Fruit fly (Drosophila melanogaster) whole organism, prepupa: Measurements from ENCODE around the gene mTerf3.

Source experiments
- CG10631 ChIP-seq: fragments of 200-800 bp; sonication (Bioruptor generic); optimal IDR thresholded peaks from 2 replicates; lab custom pipeline; 2016; ENCODE audit warnings: missing biosample characterization, missing genetic modification characterization
- CG10669 ChIP-seq: fragments of 200-800 bp; sonication (Bioruptor generic); optimal IDR thresholded peaks from 3 replicates; lab custom pipeline; 2018; ENCODE audit warnings: missing biosample characterization, mild to moderate bottlenecking, missing genetic modification characterization, moderate library complexity
- CG15336 ChIP-seq: fragments of 200-800 bp; sonication (Bioruptor generic); IDR thresholded peaks from 2 replicates; pipeline ENCODE4 v1.3.6; 2022; ENCODE audit warnings: missing biosample characterization, missing genetic modification characterization
- CG16779 ChIP-seq: fragments of 200-800 bp; sonication (Bioruptor generic); optimal IDR thresholded peaks from 3 replicates; lab custom pipeline; 2017; ENCODE audit warnings: missing biosample characterization, mild to moderate bottlenecking, missing genetic modification characterization
- CG32006 ChIP-seq: fragments of 200-800 bp; sonication (Bioruptor generic); optimal IDR thresholded peaks from 3 replicates; lab custom pipeline; 2017; ENCODE audit warnings: missing biosample characterization, mild to moderate bottlenecking, missing genetic modification characterization
- CG34406 ChIP-seq: fragments of 200-800 bp; sonication (Bioruptor generic); optimal IDR thresholded peaks from 3 replicates; lab custom pipeline; 2016; ENCODE audit warnings: missing biosample characterization, missing genetic modification characterization
- CG3919 ChIP-seq: fragments of 200-800 bp; sonication (Bioruptor generic); optimal IDR thresholded peaks from 3 replicates; lab custom pipeline; 2016; ENCODE audit warnings: missing biosample characterization, missing genetic modification characterization
- CG4318 ChIP-seq: fragments of 200-800 bp; sonication (Bioruptor generic); optimal IDR thresholded peaks from 3 replicates; lab custom pipeline; 2017; ENCODE audit warnings: missing biosample characterization, mild to moderate bottlenecking, missing genetic modification characterization
- CG6163 ChIP-seq: fragments of 200-800 bp; sonication (Bioruptor generic); IDR thresholded peaks from 3 replicates; pipeline ENCODE4 v1.3.6; 2022; ENCODE audit warnings: missing biosample characterization, missing genetic modification characterization
- CG6792 ChIP-seq: fragments of 200-800 bp; sonication (Bioruptor generic); optimal IDR thresholded peaks from 3 replicates; lab custom pipeline; 2016; ENCODE audit warnings: missing biosample characterization, missing genetic modification characterization
- CG6808 ChIP-seq: fragments of 200-800 bp; sonication (Bioruptor generic); optimal IDR thresholded peaks from 3 replicates; lab custom pipeline; 2017; ENCODE audit warnings: missing biosample characterization, missing genetic modification characterization, mild to moderate bottlenecking, moderate library complexity, missing genetic modification reagents
- CG6854 ChIP-seq: fragments of 200-800 bp; sonication (Bioruptor generic); optimal IDR thresholded peaks from 2 replicates; lab custom pipeline; 2017; ENCODE audit warnings: missing biosample characterization, mild to moderate bottlenecking, missing genetic modification characterization
- CG7368 ChIP-seq: fragments of 200-800 bp; sonication (Bioruptor generic); optimal IDR thresholded peaks from 3 replicates; lab custom pipeline; 2016; ENCODE audit warnings: missing biosample characterization, missing genetic modification characterization
- CG8119 ChIP-seq: fragments of 200-800 bp; sonication (Bioruptor generic); IDR thresholded peaks from 3 replicates; pipeline ENCODE4 v1.3.6; 2022; ENCODE audit warnings: missing biosample characterization, missing genetic modification characterization
- CG9139 ChIP-seq: fragments of 200-800 bp; sonication (Bioruptor generic); optimal IDR thresholded peaks from 3 replicates; lab custom pipeline; 2017; ENCODE audit warnings: missing biosample characterization, mild to moderate bottlenecking, missing genetic modification characterization
- Eip75B ChIP-seq: fragments of 200-800 bp; sonication (Bioruptor generic); optimal IDR thresholded peaks from 3 replicates; lab custom pipeline; 2016; ENCODE audit warnings: missing biosample characterization, missing genetic modification characterization
- Eip93F ChIP-seq: fragments of 200-800 bp; sonication (Bioruptor generic); optimal IDR thresholded peaks from 2 replicates; lab custom pipeline; 2016; ENCODE audit warnings: missing biosample characterization, mild to moderate bottlenecking, missing genetic modification characterization
- Ets21C ChIP-seq: fragments of 200-800 bp; sonication (Bioruptor generic); optimal IDR thresholded peaks from 3 replicates; lab custom pipeline; 2016; ENCODE audit warnings: missing biosample characterization, missing genetic modification characterization
- Hr38 ChIP-seq: sonication (Bioruptor generic); optimal IDR thresholded peaks from 2 replicates; lab custom pipeline; 2016; ENCODE audit warnings: missing biosample characterization, missing genetic modification characterization
- Hr39 ChIP-seq: fragments of 200-800 bp; sonication (Bioruptor generic); optimal IDR thresholded peaks from 2 replicates; lab custom pipeline; 2016; ENCODE audit warnings: missing biosample characterization, missing genetic modification characterization
- Hr4 ChIP-seq: fragments of 200-800 bp; sonication (Bioruptor generic); optimal IDR thresholded peaks from 3 replicates; lab custom pipeline; 2016; ENCODE audit warnings: missing biosample characterization, missing genetic modification characterization
- Lpt ChIP-seq: fragments of 200-800 bp; sonication (Bioruptor generic); optimal IDR thresholded peaks from 3 replicates; lab custom pipeline; 2016; ENCODE audit warnings: missing biosample characterization, missing genetic modification characterization
- Sox14 ChIP-seq: fragments of 200-800 bp; sonication (Bioruptor generic); optimal IDR thresholded peaks from 3 replicates; lab custom pipeline; 2016; ENCODE audit warnings: missing biosample characterization, missing genetic modification characterization
- Sox15 ChIP-seq: fragments of 200-800 bp; sonication (Bioruptor generic); optimal IDR thresholded peaks from 3 replicates; lab custom pipeline; 2016; ENCODE audit warnings: missing biosample characterization, missing genetic modification characterization
- cyc ChIP-seq: fragments of 200-800 bp; sonication (Bioruptor generic); optimal IDR thresholded peaks from 3 replicates; lab custom pipeline; 2016; ENCODE audit warnings: missing biosample characterization, missing genetic modification characterization
- esn ChIP-seq: fragments of 200-800 bp; sonication (Bioruptor generic); optimal IDR thresholded peaks from 2 replicates; lab custom pipeline; 2016; ENCODE audit warnings: missing biosample characterization, mild to moderate bottlenecking, missing genetic modification characterization, moderate library complexity
- fd59A ChIP-seq: fragments of 200-800 bp; sonication (Bioruptor generic); optimal IDR thresholded peaks from 2 replicates; lab custom pipeline; 2017; ENCODE audit warnings: missing biosample characterization, mild to moderate bottlenecking, missing genetic modification characterization, missing genetic modification reagents
- fkh ChIP-seq: fragments of 200-800 bp; sonication (Bioruptor generic); optimal IDR thresholded peaks from 3 replicates; lab custom pipeline; 2017; ENCODE audit warnings: missing biosample characterization, mild to moderate bottlenecking, missing genetic modification characterization, moderate library complexity
- lz ChIP-seq: fragments of 200-800 bp; sonication (Bioruptor generic); optimal IDR thresholded peaks from 3 replicates; lab custom pipeline; 2016; ENCODE audit warnings: missing biosample characterization, missing genetic modification characterization
- net ChIP-seq: fragments of 200-800 bp; sonication (Bioruptor generic); optimal IDR thresholded peaks from 3 replicates; lab custom pipeline; 2016; ENCODE audit warnings: missing biosample characterization, missing genetic modification characterization
- pdm3 ChIP-seq: fragments of 200-800 bp; sonication (Bioruptor generic); optimal IDR thresholded peaks from 3 replicates; lab custom pipeline; 2016; ENCODE audit warnings: missing biosample characterization, missing genetic modification characterization
- ss ChIP-seq, 2 experiments: fragments of 200-800 bp; sonication (Bioruptor generic); optimal IDR thresholded peaks; 2 replicates in 1 of 2; 3 replicates in 1 of 2; lab custom pipeline; 2017 to 2018; ENCODE audit warnings: mild to moderate bottlenecking in 2 of 2, missing biosample characterization in 2 of 2, missing genetic modification characterization in 2 of 2, moderate library complexity in 1 of 2
- svp ChIP-seq: fragments of 200-800 bp; sonication (Bioruptor generic); peaks from one replicate; lab custom pipeline; 2016; ENCODE audit warnings: missing biosample characterization, missing genetic modification characterization
- topi ChIP-seq: fragments of 200-800 bp; sonication (Bioruptor generic); optimal IDR thresholded peaks from 3 replicates; lab custom pipeline; 2016; ENCODE audit warnings: missing biosample characterization, missing genetic modification characterization
- vri ChIP-seq: fragments of 200-800 bp; sonication (Bioruptor generic); optimal IDR thresholded peaks from 3 replicates; lab custom pipeline; 2016; ENCODE audit warnings: missing biosample characterization, mild to moderate bottlenecking, missing genetic modification characterization

mTerf3 gene

dm6 chr3L:20517897-20518804 lies 2.4 kb downstream of the mTerf3 start (continued):
- TF ChIP-seq CG9139 (peak; percentile 70), CG4318 (GFP tag; lab: Kevin White, UChicago) (no peak), pdm3 (GFP tag; lab: Kevin White, UChicago) (peak; percentile 36), Hr39 (GFP tag; lab: Kevin White, UChicago) (peak; percentile 55), CG6808 (GFP tag; lab: Kevin White, UChicago) (peak; percentile 72), fd59A (GFP tag; lab: Kevin White, UChicago) (no peak), CG3919 (GFP tag; lab: Kevin White, UChicago) (peak; percentile 26), CG10669 (GFP tag; lab: Kevin White, UChicago) (peak; percentile 5), fkh (GFP tag; lab: Kevin White, UChicago) (peak; percentile 85), CG7368 (peak; percentile 20)
- TF ChIP-seq, all 60 proteins: peak for 44

DNA sequence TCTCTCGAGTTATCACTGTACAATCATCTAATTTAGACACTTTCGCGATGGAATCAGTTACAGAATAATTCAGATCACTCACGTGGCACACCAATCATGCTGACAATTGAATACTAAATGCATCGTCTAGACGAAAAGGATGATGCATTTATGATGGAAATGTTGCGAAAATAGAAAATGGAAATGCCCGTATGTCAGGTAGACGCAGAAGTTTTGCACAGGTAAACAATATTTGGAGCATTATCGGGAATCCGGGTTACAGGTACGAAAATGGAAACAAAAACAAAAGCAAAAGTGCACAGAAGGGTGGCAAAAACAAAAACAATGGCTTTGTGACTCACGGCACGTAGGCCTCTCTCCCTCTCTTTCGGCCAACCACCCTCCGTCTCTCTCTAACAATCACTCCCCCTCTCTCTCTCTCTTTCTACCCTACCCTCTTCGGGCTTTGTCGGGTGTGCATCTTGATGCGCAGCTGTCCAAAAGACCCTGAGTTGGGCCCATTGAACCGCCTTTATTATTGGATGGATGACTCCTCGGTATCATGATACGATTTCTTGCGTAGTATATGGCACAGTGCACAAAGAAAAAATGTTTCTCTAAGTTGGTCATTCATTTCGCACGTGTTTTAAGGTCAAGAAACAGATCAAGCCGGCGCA lies 3.3 kb downstream of the mTerf3 start:
- TF ChIP-seq CG8119 (GFP tag; lab: Robert Waterston, UW): 0 out of 3 replicates have a peak, but pooled peaks have one; percentile 9
- no peak for TF ChIP-seq Sox15 (GFP tag; lab: Kevin White, UChicago)
- no peak for TF ChIP-seq CG6792 (GFP tag; lab: Kevin White, UChicago)
- no peak for TF ChIP-seq topi (GFP tag; lab: Kevin White, UChicago)
- no peak for TF ChIP-seq CG32006 (GFP tag; lab: Kevin White, UChicago)
- TF ChIP-seq CG6163 (GFP tag; lab: Robert Waterston, UW): peak; percentile 60; the same call in 1 of the 3 replicates
- peak; percentile 23 for TF ChIP-seq net (GFP tag; lab: Kevin White, UChicago)
- peak; percentile 93 for TF ChIP-seq Sox14
- no peak for TF ChIP-seq CG10669 (GFP tag; lab: Kevin White, UChicago)
- TF ChIP-seq CG6854 (GFP tag; lab: Kevin White, UChicago): no peak
- TF ChIP-seq Hr4 (GFP tag; lab: Kevin White, UChicago): no peak
- TF ChIP-seq ss (GFP tag; optimal IDR thresholded peaks at IDR 0.05; lab: Kevin White, UChicago): no peak
- peak; percentile 49 for TF ChIP-seq Eip75B (GFP tag; lab: Kevin White, UChicago)
- no peak for TF ChIP-seq fd59A (GFP tag; lab: Kevin White, UChicago)
- TF ChIP-seq vri (GFP tag; lab: Kevin White, UChicago): peak; percentile 64
- TF ChIP-seq esn: no peak
- no peak for TF ChIP-seq fkh (GFP tag; lab: Kevin White, UChicago)
- no peak for TF ChIP-seq Ets21C (GFP tag; lab: Kevin White, UChicago)
- TF ChIP-seq Hr38: no peak
- no peak for TF ChIP-seq CG16779
- TF ChIP-seq Eip93F: peak; percentile 72
- no peak for TF ChIP-seq CG6808 (GFP tag; lab: Kevin White, UChicago)
- peak; percentile 94 for TF ChIP-seq svp (GFP tag; lab: Kevin White, UChicago)
- no peak for TF ChIP-seq cyc
- no peak for TF ChIP-seq CG34406 (GFP tag; lab: Kevin White, UChicago)
- TF ChIP-seq Lpt (GFP tag; lab: Kevin White, UChicago): no peak
- TF ChIP-seq lz (GFP tag; lab: Kevin White, UChicago): no peak
- peak; percentile 33 for TF ChIP-seq CG10631 (GFP tag; lab: Kevin White, UChicago)
- TF ChIP-seq CG15336 (GFP tag; lab: Robert Waterston, UW): no peak
- no peak for TF ChIP-seq pdm3 (GFP tag; lab: Kevin White, UChicago)
- TF ChIP-seq, all 60 proteins: peak for 9
